Worm (Caenorhabditis elegans): Measurements from ENCODE around the gene Y105C5B.3.
"Not testable (repeated sequence)": the region's sequence is repeated elsewhere in the genome, so short reads cannot be mapped to it uniquely, and the experiment has no call there.

Y105C5B.3 gene

DNA sequence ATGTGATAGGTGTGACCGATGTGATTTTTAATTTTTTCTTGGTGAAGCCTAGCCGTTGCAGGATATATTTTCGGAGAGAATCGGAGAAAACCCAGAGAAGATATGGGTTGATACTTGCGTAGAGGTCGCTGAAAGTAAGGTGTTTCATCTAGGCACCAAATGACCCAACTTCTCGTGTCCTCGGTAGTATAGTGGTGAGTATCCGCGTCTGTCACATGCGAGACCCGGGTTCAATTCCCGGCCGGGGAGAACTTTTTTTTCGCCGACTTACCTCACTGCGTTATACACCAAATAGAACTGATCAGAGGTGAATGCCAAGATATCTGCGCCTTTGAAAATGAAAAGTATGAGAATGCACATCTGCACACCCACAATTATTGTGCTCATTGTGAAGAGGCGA, 47.8 kb downstream of the Y105C5B.3 start (continued):
- TF ChIP-seq mes-2 (tag; optimal IDR thresholded peaks at IDR 0.05; ENCODE audit: poor library complexity, severe bottlenecking) (peak; percentile 73), ceh-28 (tag; optimal IDR thresholded peaks at IDR 0.05) (no peak), hif-1 (tag; optimal IDR thresholded peaks at IDR 0.05) (peak; percentile 6 to 19), arid-1 (GFP tag; conservative IDR thresholded peaks at IDR 0.05) (peak; percentile 80), hlh-30 (tag; optimal IDR thresholded peaks at IDR 0.05; ENCODE audit: insufficient read depth) (peak; percentile 87), lin-29 (GFP tag; IDR thresholded peaks at IDR 0.05) (peak; percentile 53; the same call in 1 of the 2 replicates), F10B5.3 (tag; optimal IDR thresholded peaks at IDR 0.05) (no peak), tra-1 (GFP tag; IDR thresholded peaks at IDR 0.05) (peak; percentile 77), dmd-8 (GFP tag; IDR thresholded peaks at IDR 0.05) (peak; percentile 79), mep-1 (tag; optimal IDR thresholded peaks at IDR 0.05) (peak; percentile 70), nhr-77 (tag; optimal IDR thresholded peaks at IDR 0.05) (no peak), lir-3 (tag; optimal IDR thresholded peaks at IDR 0.05) (peak; percentile 66), lin-38 (GFP tag; IDR thresholded peaks at IDR 0.05) (peak; percentile 72), php-3 (GFP tag; IDR thresholded peaks at IDR 0.05) (peak; percentile 61; the same call in 1 of the 2 replicates)

ce11 chrIV:15933100-15933499, 49.1 kb downstream of the Y105C5B.3 start:
- TF ChIP-seq hmg-1.1 (GFP tag; IDR thresholded peaks at IDR 0.05) (peak; percentile 46; the same call in 1 of the 2 replicates), ceh-20 (GFP tag; IDR thresholded peaks at IDR 0.05) (0 out of 2 replicates have a peak, but pooled peaks have one; percentile 21), Y105C5A.15 (GFP tag; IDR thresholded peaks at IDR 0.05) (peak; percentile 84; the same call in 1 of the 2 replicates), madf-9 (GFP tag; conservative IDR thresholded peaks at IDR 0.05) (0 out of 2 replicates have a peak, but pooled peaks have one; percentile 34), ZK337.2 (GFP tag; IDR thresholded peaks at IDR 0.05) (peak; percentile 40; the same call in 1 of the 2 replicates), tra-1 (GFP tag; IDR thresholded peaks at IDR 0.05) (peak; percentile 36; the same call in 1 of the 2 replicates), daf-19 (GFP tag; conservative IDR thresholded peaks at IDR 0.05) (peak; percentile 52; the same call in 1 of the 2 replicates), F26F4.8 (GFP tag; conservative IDR thresholded peaks at IDR 0.05) (peak; percentile 63), dmd-8 (GFP tag; IDR thresholded peaks at IDR 0.05) (peak; percentile 87), arid-1 (GFP tag; conservative IDR thresholded peaks at IDR 0.05) (peak; percentile 69), daf-16 (GFP tag; optimal IDR thresholded peaks at IDR 0.05) (peak; percentile 17 to 24), daf-16 (tag; optimal IDR thresholded peaks at IDR 0.05) (peak; percentile 67), egl-43 (GFP tag; IDR thresholded peaks at IDR 0.05) (peak; percentile 83), mxl-3 (GFP tag; optimal IDR thresholded peaks at IDR 0.05) (peak; percentile 41), lin-1 (GFP tag; IDR thresholded peaks at IDR 0.05) (peak; percentile 80), pha-4 (GFP tag; IDR thresholded peaks at IDR 0.05) (peak; percentile 69; the same call in 1 of the 2 replicates), lir-3 (tag; optimal IDR thresholded peaks at IDR 0.05) (peak; percentile 29), dmd-6 (GFP tag; IDR thresholded peaks at IDR 0.05) (peak; percentile 41), snpc-1.2 (GFP tag; IDR thresholded peaks at IDR 0.05) (peak; percentile 98), ceh-44 (GFP tag; IDR thresholded peaks at IDR 0.05) (peak; percentile 9; the same call in 1 of the 2 replicates), lim-7 (GFP tag; IDR thresholded peaks at IDR 0.05) (peak; percentile 85), Y48G9A.11 (GFP tag; IDR thresholded peaks at IDR 0.05) (peak; percentile 44; the same call in 1 of the 2 replicates), nhr-6 (tag; optimal IDR thresholded peaks at IDR 0.05) (peak; percentile 11), nhr-41 (GFP tag; IDR thresholded peaks at IDR 0.05) (0 out of 2 replicates have a peak, but pooled peaks have one; percentile 21), T26A8.4 (GFP tag; IDR thresholded peaks at IDR 0.05) (peak; percentile 73), aha-1 (tag) (peak; percentile 80), dmd-9 (GFP tag; IDR thresholded peaks at IDR 0.05) (0 out of 2 replicates have a peak, but pooled peaks have one; percentile 52), Y5F2A.4 (GFP tag; optimal IDR thresholded peaks at IDR 0.05) (peak; percentile 36), vab-7 (GFP tag; IDR thresholded peaks at IDR 0.05) (peak; percentile 78), mdt-29 (GFP tag; IDR thresholded peaks at IDR 0.05) (peak; percentile 66; the same call in 1 of the 2 replicates), duxl-1 (tag; optimal IDR thresholded peaks at IDR 0.05; ENCODE audit: poor library complexity) (peak; percentile 37), madf-5 (GFP tag; IDR thresholded peaks at IDR 0.05) (peak; percentile 35 to 74; a peak in 1 of 4 replicates), saeg-2 (GFP tag; IDR thresholded peaks at IDR 0.05) (peak; percentile 26; the same call in 1 of the 2 replicates), D1046.2 (GFP tag; IDR thresholded peaks at IDR 0.05) (peak; percentile 75; the same call in 1 of the 2 replicates), zfp-3 (GFP tag; conservative IDR thresholded peaks at IDR 0.05) (peak; percentile 58; the same call in 1 of the 2 replicates), ctbp-1 (GFP tag; IDR thresholded peaks at IDR 0.05) (peak; percentile 61)
- TF ChIP-seq pha-4 (tag; optimal IDR thresholded peaks at IDR 0.05), result not testable (repeated sequence)

Data from whole organism, L4 larva.